Fruit fly (Drosophila melanogaster): Measurements from ENCODE around the gene CG11034.

Gene CG11034

DNA sequence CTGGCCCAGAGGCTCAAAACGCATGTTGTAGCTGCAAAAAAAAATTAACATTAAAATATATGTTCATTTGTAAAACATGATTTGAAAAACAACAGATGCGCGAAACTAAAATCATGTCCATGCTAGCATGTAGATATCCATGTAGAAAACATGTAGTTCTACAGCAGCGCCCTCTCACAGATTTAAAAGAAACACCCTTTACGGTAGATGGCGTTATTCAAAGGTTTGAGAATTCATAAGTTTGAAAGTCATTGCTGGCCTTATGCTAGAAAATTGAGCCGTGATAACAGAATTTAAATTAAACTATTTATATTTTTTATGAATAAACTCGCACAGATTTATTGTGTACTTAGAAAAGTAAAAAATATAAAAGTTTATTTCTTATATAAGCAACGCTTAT is 34.0 kb upstream of the CG11034 start (continued):
- TF ChIP-seq Myb (GFP tag; optimal IDR thresholded peaks at IDR 0.05) (peak; percentile 22), Hr39 (optimal IDR thresholded peaks at IDR 0.05) (no peak), Xrp1 (GFP tag; IDR thresholded peaks at IDR 0.05) (peak; percentile 27; the same call in 1 of the 2 replicates), chif (GFP tag; optimal IDR thresholded peaks at IDR 0.05) (peak in 1 of 2 experiments; percentile 49), Bteb2 (GFP tag; optimal IDR thresholded peaks at IDR 0.05) (no peak), CG14014 (GFP tag; IDR thresholded peaks at IDR 0.05) (0 out of 2 replicates have a peak, but pooled peaks have one; percentile 17), vvl (GFP tag; IDR thresholded peaks at IDR 0.05) (peak; percentile 32), H2.0 (GFP tag; IDR thresholded peaks at IDR 0.05) (0 out of 2 replicates have a peak, but pooled peaks have one; percentile 29), Elba2 (GFP tag; optimal IDR thresholded peaks at IDR 0.05) (no peak), CG8290 (GFP tag; optimal IDR thresholded peaks at IDR 0.05) (peak; percentile 10), CG8290 (tag; optimal IDR thresholded peaks at IDR 0.05) (no peak), grau (tag; optimal IDR thresholded peaks at IDR 0.05) (no peak), schlank (tag; optimal IDR thresholded peaks at IDR 0.05) (no peak), Ets97D (GFP tag; optimal IDR thresholded peaks at IDR 0.05) (no peak), pfk (GFP tag; optimal IDR thresholded peaks at IDR 0.05) (no peak), Sox102F (GFP tag; optimal IDR thresholded peaks at IDR 0.05) (peak; percentile 35), tll (GFP tag; optimal IDR thresholded peaks at IDR 0.05) (no peak), CG12104 (GFP tag; optimal IDR thresholded peaks at IDR 0.05) (no peak), CG10462 (GFP tag; optimal IDR thresholded peaks at IDR 0.05) (no peak), Oaz (GFP tag; IDR thresholded peaks at IDR 0.05) (peak; percentile 20; the same call in 1 of the 2 replicates), CG10565 (GFP tag; optimal IDR thresholded peaks at IDR 0.05) (no peak), Hmx (GFP tag; optimal IDR thresholded peaks at IDR 0.05) (no peak), Drgx (GFP tag; IDR thresholded peaks at IDR 0.05) (no peak), tap (tag; optimal IDR thresholded peaks at IDR 0.05) (no peak), Side (GFP tag; optimal IDR thresholded peaks at IDR 0.05) (no peak), danr (GFP tag; IDR thresholded peaks at IDR 0.05) (no peak), CG5245 (GFP tag; optimal IDR thresholded peaks at IDR 0.05) (peak; percentile 27), HLH3B (GFP tag; IDR thresholded peaks at IDR 0.05) (0 out of 2 replicates have a peak, but pooled peaks have one; percentile 27), HmgZ (tag; optimal IDR thresholded peaks at IDR 0.05) (peak; percentile 45), mirr (GFP tag; optimal IDR thresholded peaks at IDR 0.05) (no peak), CG11085 (GFP tag; IDR thresholded peaks at IDR 0.05) (peak; percentile 18; the same call in 1 of the 2 replicates), Hr3 (GFP tag; optimal IDR thresholded peaks at IDR 0.05) (peak; percentile 8), stwl (tag; optimal IDR thresholded peaks at IDR 0.05) (peak; percentile 78), CG2120 (GFP tag; optimal IDR thresholded peaks at IDR 0.05) (peak; percentile 29), Atf3 (GFP tag; optimal IDR thresholded peaks at IDR 0.05) (no peak), CG4404 (GFP tag; IDR thresholded peaks at IDR 0.05) (no peak), CG3281 (GFP tag; optimal IDR thresholded peaks at IDR 0.05) (no peak), CG15696 (tag; optimal IDR thresholded peaks at IDR 0.05) (peak; percentile 63), CG2875 (GFP tag; optimal IDR thresholded peaks at IDR 0.05) (no peak), klu (GFP tag; IDR thresholded peaks at IDR 0.05) (no peak), CG3163 (GFP tag; optimal IDR thresholded peaks at IDR 0.05) (no peak), CG10959 (GFP tag; IDR thresholded peaks at IDR 0.05) (no peak), run (tag; optimal IDR thresholded peaks at IDR 0.05) (no peak), CG1602 (GFP tag; optimal IDR thresholded peaks at IDR 0.05) (peak; percentile 32), Dref (GFP tag; IDR thresholded peaks at IDR 0.05) (no peak), MESR4 (GFP tag; optimal IDR thresholded peaks at IDR 0.05) (no peak), peb (GFP tag; IDR thresholded peaks at IDR 0.05) (no peak), pros (GFP tag; optimal IDR thresholded peaks at IDR 0.05) (no peak), Doc2 (GFP tag; IDR thresholded peaks at IDR 0.05) (no peak), CG7556 (GFP tag; optimal IDR thresholded peaks at IDR 0.05) (no peak), Trl (optimal IDR thresholded peaks at IDR 0.05) (no peak), Trl (GFP tag; optimal IDR thresholded peaks at IDR 0.05) (peak; percentile 13), Vsx1 (GFP tag; optimal IDR thresholded peaks at IDR 0.05) (no peak)

Measured in whole organism, embryonic.